Worm (Caenorhabditis elegans) whole organism, early embryonic: ENCODE measurements around the gene C03B1.4.

Source experiments
- B0310.2 ChIP-seq: sonication (generic microtip); optimal IDR thresholded peaks from 2 replicates; lab custom pipeline; 2016; ENCODE audit warnings: mild to moderate bottlenecking, missing genetic modification characterization, missing compliant biosample characterization
- F13C5.2 ChIP-seq: sonication (generic microtip); optimal IDR thresholded peaks from 2 replicates; lab custom pipeline; 2017; ENCODE audit warnings: mild to moderate bottlenecking, missing genetic modification characterization, inconsistent platforms, missing compliant biosample characterization
- aly-1 ChIP-seq: sonication (generic microtip); optimal IDR thresholded peaks from 2 replicates; lab custom pipeline; 2016; ENCODE audit warnings: missing genetic modification characterization, missing compliant biosample characterization
- ama-1 ChIP-seq: fragments of 150-350 bp; optimal IDR thresholded peaks from 2 replicates; lab custom pipeline; 2014
- ceh-13 ChIP-seq: fragments of 200-800 bp; sonication (Bioruptor generic); optimal IDR thresholded peaks from 2 replicates; lab custom pipeline; 2018; ENCODE audit warnings: mild to moderate bottlenecking, missing genetic modification characterization, missing compliant biosample characterization
- ceh-36 ChIP-seq: sonication (generic microtip); optimal IDR thresholded peaks from 2 replicates; lab custom pipeline; 2016; ENCODE audit warnings: missing genetic modification characterization, inconsistent platforms, missing compliant biosample characterization
- ets-7 ChIP-seq: sonication (generic microtip); optimal IDR thresholded peaks from 2 replicates; lab custom pipeline; 2016; ENCODE audit warnings: missing genotype, missing genetic modification characterization, missing compliant biosample characterization
- flt-1 ChIP-seq: fragments of 200-800 bp; sonication (Bioruptor generic); IDR thresholded peaks from 2 replicates; pipeline ENCODE4 v1.3.6; 2022; ENCODE audit warnings: missing genetic modification characterization, missing compliant biosample characterization
- hmg-4 ChIP-seq: fragments of 200-800 bp; sonication (Bioruptor generic); optimal IDR thresholded peaks from 2 replicates; lab custom pipeline; 2018; ENCODE audit warnings: mild to moderate bottlenecking, missing genetic modification characterization, missing compliant biosample characterization
- hnd-1 ChIP-seq: sonication (generic microtip); optimal IDR thresholded peaks from 2 replicates; lab custom pipeline; 2016; ENCODE audit warnings: missing genetic modification characterization, missing compliant biosample characterization
- pes-1 ChIP-seq: fragments of 200-800 bp; sonication (Bioruptor generic); IDR thresholded peaks from 2 replicates; pipeline ENCODE4 v1.3.6; 2022; ENCODE audit warnings: missing genetic modification reagents, missing genetic modification characterization, missing compliant biosample characterization
- scrt-1 ChIP-seq: fragments of 200-800 bp; sonication (Bioruptor generic); IDR thresholded peaks from 2 replicates; pipeline ENCODE4 v1.3.6; 2022; ENCODE audit warnings: missing genetic modification characterization, missing compliant biosample characterization
- sea-1 ChIP-seq: fragments of 200-800 bp; sonication (Bioruptor generic); conservative IDR thresholded peaks from 2 replicates; pipeline ENCODE4 v1.3.6; 2022; ENCODE audit warnings: missing genetic modification characterization, missing compliant biosample characterization
- tbx-11 ChIP-seq: fragments of 200-800 bp; sonication (Bioruptor generic); IDR thresholded peaks from 2 replicates; pipeline ENCODE4 v1.3.6; 2022; ENCODE audit warnings: missing genetic modification characterization, missing compliant biosample characterization
- tbx-37 ChIP-seq: fragments of 200-800 bp; sonication (Bioruptor generic); conservative IDR thresholded peaks from 2 replicates; pipeline ENCODE4 v1.3.6; 2022; ENCODE audit warnings: missing genetic modification reagents, missing genetic modification characterization, missing compliant biosample characterization
- tra-4 ChIP-seq: sonication (generic microtip); optimal IDR thresholded peaks from 2 replicates; lab custom pipeline; 2017; ENCODE audit warnings: missing genetic modification characterization, missing compliant biosample characterization

Gene C03B1.4

ce11 chrX:6408713-6409112 lies 44.4 kb downstream of the C03B1.4 start:
- no peak for TF ChIP-seq flt-1
- TF ChIP-seq aly-1 = no peak
- TF ChIP-seq scrt-1 (GFP tag; lab: Robert Waterston, UW) = no peak
- TF ChIP-seq ceh-13 (GFP tag; lab: Kevin White, UChicago) = no peak
- no peak for TF ChIP-seq ets-7 (tag; lab: Kevin White, UChicago)
- no peak for TF ChIP-seq ama-1
- TF ChIP-seq pes-1 (GFP tag; lab: Robert Waterston, UW) = no peak
- TF ChIP-seq ceh-36 (tag; lab: Kevin White, UChicago) = no peak
- no peak for TF ChIP-seq hmg-4 (GFP tag; lab: Kevin White, UChicago)
- TF ChIP-seq tbx-37 (GFP tag; lab: Robert Waterston, UW) = no peak
- no peak for TF ChIP-seq sea-1 (GFP tag; lab: Robert Waterston, UW)
- no peak for TF ChIP-seq tra-4
- no peak for TF ChIP-seq tbx-11 (GFP tag; lab: Robert Waterston, UW)
- TF ChIP-seq F13C5.2 (tag; lab: Kevin White, UChicago) = no peak
- TF ChIP-seq hnd-1 (tag; lab: Kevin White, UChicago) = no peak

ce11 chrX:6410177-6410765 lies 46.0 kb downstream of the C03B1.4 start, which contains the start of gene mup-2:
mup-2 (minus strand) TSS chrX:6410227.
- TF ChIP-seq F13C5.2 (tag; lab: Kevin White, UChicago) (no peak), ceh-36 (tag; lab: Kevin White, UChicago) (no peak), hmg-4 (GFP tag; lab: Kevin White, UChicago) (no peak), tra-4 (no peak), pes-1 (GFP tag; lab: Robert Waterston, UW) (no peak), ama-1 (no peak), sea-1 (GFP tag; lab: Robert Waterston, UW) (no peak), ceh-13 (GFP tag; lab: Kevin White, UChicago) (no peak), B0310.2 (tag; lab: Kevin White, UChicago) (no peak), tbx-11 (GFP tag; lab: Robert Waterston, UW) (no peak), hnd-1 (tag; lab: Kevin White, UChicago) (no peak), ets-7 (tag; lab: Kevin White, UChicago) (no peak)

ce11 chrX:6412575-6412974 lies 48.3 kb downstream of the C03B1.4 start, which contains the start of gene T22E5.1:
T22E5.1 (plus strand) TSS chrX:6412875.
- no peak for TF ChIP-seq tbx-37 (GFP tag; lab: Robert Waterston, UW)
- TF ChIP-seq tra-4 = no peak
- no peak for TF ChIP-seq scrt-1 (GFP tag; lab: Robert Waterston, UW)

- TF ChIP-seq ceh-36 (tag; lab: Kevin White, UChicago) (no peak), ceh-13 (GFP tag; lab: Kevin White, UChicago) (no peak), hmg-4 (GFP tag; lab: Kevin White, UChicago) (no peak), aly-1 (no peak), flt-1 (no peak)
Measured at ce11 chrX:6413583-6413982, 49.3 kb downstream of the C03B1.4 start.
